Worm (Caenorhabditis elegans) whole organism, L1 larva: ENCODE data around the gene col-37.

Experiments used
- F16B12.6 ChIP-seq: fragments of 150-350 bp; optimal IDR thresholded peaks from 2 replicates; lab custom pipeline; 2014; ENCODE audit warnings: missing biosample characterization, missing genetic modification characterization
- Y116A8C.19 ChIP-seq: sonication (generic microtip); optimal IDR thresholded peaks from 2 replicates; lab custom pipeline; 2016; ENCODE audit warnings: missing compliant biosample characterization, missing genetic modification characterization, borderline replicate concordance
- alr-1 ChIP-seq: fragments of 200-800 bp; sonication (Bioruptor generic); optimal IDR thresholded peaks from 2 replicates; lab custom pipeline; 2018; ENCODE audit warnings: borderline replicate concordance, mild to moderate bottlenecking, missing genetic modification characterization, missing compliant biosample characterization
- aly-2 ChIP-seq: fragments of 150-350 bp; optimal IDR thresholded peaks from 2 replicates; lab custom pipeline; 2014; ENCODE audit warnings: missing biosample characterization, missing genetic modification characterization
- ama-1 ChIP-seq: fragments of 150-350 bp; optimal IDR thresholded peaks from 2 replicates; lab custom pipeline; 2014
- blmp-1 ChIP-seq: fragments of 150-350 bp; optimal IDR thresholded peaks from 2 replicates; lab custom pipeline; 2014; ENCODE audit warnings: missing biosample characterization, missing genetic modification characterization
- ceh-8 ChIP-seq: fragments of 200-800 bp; sonication (Bioruptor generic); optimal IDR thresholded peaks from 2 replicates; lab custom pipeline; 2018; ENCODE audit warnings: mild to moderate bottlenecking, missing genetic modification characterization, moderate library complexity, missing compliant biosample characterization
- ceh-82 ChIP-seq, 3 experiments: fragments of 150-350 bp in 1 of 3; sonication (generic microtip) in 2 of 3; optimal IDR thresholded peaks; 2 replicates each; lab custom pipeline; 2014 to 2017; ENCODE audit warnings: missing biosample characterization in 3 of 3, missing genetic modification characterization in 3 of 3
- ceh-88 ChIP-seq: fragments of 200-800 bp; sonication (Bioruptor generic); IDR thresholded peaks from 2 replicates; pipeline ENCODE4 v1.3.6; 2022; ENCODE audit warnings: missing genetic modification characterization, missing compliant biosample characterization
- ces-1 ChIP-seq: fragments of 150-350 bp; optimal IDR thresholded peaks from 2 replicates; lab custom pipeline; 2014; ENCODE audit warnings: missing biosample characterization, missing genetic modification reagents, missing genetic modification characterization
- dsc-1 ChIP-seq: sonication (generic microtip); optimal IDR thresholded peaks from 2 replicates; lab custom pipeline; 2016; ENCODE audit warnings: mild to moderate bottlenecking, missing genetic modification characterization, missing compliant biosample characterization
- efl-1 ChIP-seq, 4 experiments: fragments of 150-350 bp; optimal IDR thresholded peaks in 3 of 4; peaks in 1 of 4; 1 replicate in 1 of 4; 2 replicates in 3 of 4; lab custom pipeline; 2014; ENCODE audit warnings: missing biosample characterization in 2 of 4, missing genetic modification characterization in 2 of 4, missing genetic modification reagents in 2 of 4
- elt-2 ChIP-seq: sonication (generic microtip); optimal IDR thresholded peaks from 2 replicates; lab custom pipeline; 2016; ENCODE audit warnings: missing genetic modification characterization, mild to moderate bottlenecking, inconsistent platforms, missing compliant biosample characterization, missing genetic modification reagents
- elt-3 ChIP-seq, 6 experiments: fragments of 150-350 bp in 1 of 6; sonication (generic microtip); optimal IDR thresholded peaks; 2 replicates each; lab custom pipeline; 2017 to 2018; ENCODE audit warnings: missing biosample characterization in 6 of 6, missing genetic modification characterization in 6 of 6, inconsistent platforms in 1 of 6
- ets-5 ChIP-seq: fragments of 200-800 bp; sonication (Bioruptor generic); IDR thresholded peaks from 2 replicates; pipeline ENCODE4 v1.3.6; 2022; ENCODE audit warnings: missing genetic modification characterization, missing compliant biosample characterization
- fos-1 ChIP-seq: fragments of 150-350 bp; optimal IDR thresholded peaks from 2 replicates; lab custom pipeline; 2014; ENCODE audit warnings: missing biosample characterization, missing genetic modification characterization
- grh-1 ChIP-seq: fragments of 200-800 bp; sonication (Bioruptor generic); IDR thresholded peaks from 2 replicates; pipeline ENCODE4 v1.3.6; 2022; ENCODE audit warnings: missing genetic modification reagents, missing genetic modification characterization, missing compliant biosample characterization
- isw-1 ChIP-seq: fragments of 200-800 bp; sonication (Bioruptor generic); IDR thresholded peaks from 2 replicates; pipeline ENCODE4 v1.3.6; 2022; ENCODE audit warnings: missing genetic modification characterization, missing compliant biosample characterization
- lin-14 ChIP-seq: fragments of 200-800 bp; sonication (Bioruptor generic); optimal IDR thresholded peaks from 2 replicates; lab custom pipeline; 2018; ENCODE audit warnings: mild to moderate bottlenecking, missing genetic modification characterization, moderate library complexity, missing compliant biosample characterization
- lin-35 ChIP-seq, 2 experiments: fragments of 150-350 bp; optimal IDR thresholded peaks; 2 replicates each; lab custom pipeline; 2014; ENCODE audit warnings: missing biosample characterization in 2 of 2, missing genetic modification characterization in 2 of 2, missing genetic modification reagents in 2 of 2
- lir-3 ChIP-seq: sonication (generic microtip); optimal IDR thresholded peaks from 2 replicates; lab custom pipeline; 2016; ENCODE audit warnings: mild to moderate bottlenecking, missing genetic modification characterization, moderate library complexity, missing compliant biosample characterization; ENCODE audit not compliant: poor library complexity
- lsy-2 ChIP-seq, 2 experiments: fragments of 150-350 bp; optimal IDR thresholded peaks; 2 replicates each; lab custom pipeline; 2014; ENCODE audit warnings: missing biosample characterization in 2 of 2, missing genetic modification characterization in 2 of 2
- mep-1 ChIP-seq: fragments of 150-350 bp; optimal IDR thresholded peaks from 2 replicates; lab custom pipeline; 2014; ENCODE audit warnings: missing biosample characterization, missing genetic modification characterization
- nhr-11 ChIP-seq: fragments of 150-350 bp; optimal IDR thresholded peaks from 2 replicates; lab custom pipeline; 2014; ENCODE audit warnings: missing biosample characterization, missing genetic modification characterization
- nhr-237 ChIP-seq: fragments of 150-350 bp; optimal IDR thresholded peaks from 2 replicates; lab custom pipeline; 2014; ENCODE audit warnings: missing biosample characterization, missing genetic modification characterization
- nhr-71 ChIP-seq: sonication (generic microtip); optimal IDR thresholded peaks from 2 replicates; lab custom pipeline; 2016; ENCODE audit warnings: mild to moderate bottlenecking, missing genetic modification characterization, moderate library complexity, missing compliant biosample characterization
- nhr-76 ChIP-seq: sonication (generic microtip); optimal IDR thresholded peaks from 2 replicates; lab custom pipeline; 2017; ENCODE audit warnings: missing biosample characterization, missing genetic modification characterization
- nhr-77 ChIP-seq: fragments of 150-350 bp; optimal IDR thresholded peaks from 2 replicates; lab custom pipeline; 2014; ENCODE audit warnings: missing biosample characterization, missing genetic modification characterization
- nhr-90 ChIP-seq: sonication (generic microtip); optimal IDR thresholded peaks from 2 replicates; lab custom pipeline; 2016; ENCODE audit warnings: mild to moderate bottlenecking, missing genetic modification characterization, missing compliant biosample characterization; ENCODE audit not compliant: poor library complexity
- pag-3 ChIP-seq: sonication (generic microtip); optimal IDR thresholded peaks from 2 replicates; lab custom pipeline; 2017; ENCODE audit warnings: missing genetic modification characterization, mild to moderate bottlenecking, missing compliant biosample characterization, antibody characterized with exemption, borderline replicate concordance; ENCODE audit not compliant: insufficient read depth
- pax-3 ChIP-seq: fragments of 200-800 bp; sonication (Bioruptor generic); optimal IDR thresholded peaks from 2 replicates; lab custom pipeline; 2018; ENCODE audit warnings: mild to moderate bottlenecking, missing genetic modification characterization, moderate library complexity, missing compliant biosample characterization
- skn-1 ChIP-seq: fragments of 150-350 bp; optimal IDR thresholded peaks from 2 replicates; lab custom pipeline; 2014; ENCODE audit warnings: missing biosample characterization, missing genetic modification characterization
- snpc-4 ChIP-seq: fragments of 150-350 bp; optimal IDR thresholded peaks from 2 replicates; lab custom pipeline; 2014; ENCODE audit warnings: missing biosample characterization, missing genetic modification characterization
- unc-30 ChIP-seq: sonication (generic microtip); optimal IDR thresholded peaks from 2 replicates; lab custom pipeline; 2017; ENCODE audit warnings: missing biosample characterization, missing genetic modification characterization
- unc-86 ChIP-seq: sonication (generic microtip); optimal IDR thresholded peaks from 2 replicates; lab custom pipeline; 2016; ENCODE audit warnings: missing genetic modification characterization, missing compliant biosample characterization
- vab-15 ChIP-seq: sonication (generic microtip); optimal IDR thresholded peaks from 2 replicates; lab custom pipeline; 2017; ENCODE audit warnings: missing genotype, mild to moderate bottlenecking, missing genetic modification characterization, missing compliant biosample characterization
- xbp-1 ChIP-seq: sonication (generic microtip); optimal IDR thresholded peaks from 2 replicates; lab custom pipeline; 2016; ENCODE audit warnings: missing genetic modification characterization, missing compliant biosample characterization
- zip-4 ChIP-seq: fragments of 200-800 bp; sonication (Bioruptor generic); optimal IDR thresholded peaks from 2 replicates; lab custom pipeline; 2018; ENCODE audit warnings: mild to moderate bottlenecking, missing genetic modification characterization, moderate library complexity, missing compliant biosample characterization
- ztf-11 ChIP-seq, 2 experiments: sonication (generic microtip); optimal IDR thresholded peaks; 2 replicates each; lab custom pipeline; 2016 to 2017; ENCODE audit warnings: missing genetic modification characterization in 2 of 2, missing biosample characterization in 1 of 2, missing compliant biosample characterization in 1 of 2
- ztf-4 ChIP-seq: fragments of 150-350 bp; optimal IDR thresholded peaks from 2 replicates; lab custom pipeline; 2014; ENCODE audit warnings: missing biosample characterization, missing genetic modification characterization

The col-37 gene

ce11 chrV:12170114-12170513 lies 2.6 kb upstream of the col-37 start, which contains the start of gene ZK863.1:
Gene ZK863.1 (minus strand): TSS chrV:12170214.
- no peak for TF ChIP-seq snpc-4
- no peak for TF ChIP-seq elt-3 (tag; optimal IDR thresholded peaks at IDR 0.05; lab: Kevin White, UChicago)
- TF ChIP-seq vab-15 (tag; lab: Kevin White, UChicago), result no peak
- TF ChIP-seq lin-14 (GFP tag; lab: Kevin White, UChicago), result peak; percentile 35
- no peak for TF ChIP-seq ztf-11 (tag; optimal IDR thresholded peaks at IDR 0.05; lab: Kevin White, UChicago)

ce11 chrV:12167031-12167430 lies 522 bp downstream of the col-37 start:
- TF ChIP-seq blmp-1 (tag; lab: Kevin White, UChicago) (no peak), grh-1 (GFP tag; lab: Robert Waterston, UW) (no peak), pax-3 (no peak), vab-15 (tag; lab: Kevin White, UChicago) (no peak), ceh-8 (GFP tag; lab: Kevin White, UChicago) (peak; percentile 43), elt-2 (tag; lab: Kevin White, UChicago) (no peak), dsc-1 (no peak)

- no peak for TF ChIP-seq nhr-76 (tag; lab: Kevin White, UChicago)
- TF ChIP-seq unc-30 (tag; lab: Kevin White, UChicago), result no peak
- no peak for TF ChIP-seq skn-1 (tag; lab: Kevin White, UChicago)
- TF ChIP-seq isw-1 (GFP tag; lab: Robert Waterston, UW), result no peak
- no peak for TF ChIP-seq ceh-88 (GFP tag; lab: Robert Waterston, UW)
- TF ChIP-seq pag-3 (tag; lab: Kevin White, UChicago), result no peak
- TF ChIP-seq fos-1 (tag; lab: Kevin White, UChicago), result no peak
Observed at ce11 chrV:12162906-12163305, 4.6 kb downstream of the col-37 start, which contains the start of gene srj-4. Gene srj-4 (plus strand): TSS chrV:12163206.

ce11 chrV:12162220-12162619 lies 5.3 kb downstream of the col-37 start, which contains the start of gene C27A7.5:
Gene C27A7.5 (minus strand): TSS chrV:12162320.
- no peak for TF ChIP-seq nhr-11 (tag; lab: Kevin White, UChicago)
- no peak for TF ChIP-seq nhr-76 (tag; lab: Kevin White, UChicago)
- TF ChIP-seq zip-4 (GFP tag; lab: Kevin White, UChicago), result no peak
- no peak for TF ChIP-seq nhr-77 (tag; lab: Kevin White, UChicago)
- TF ChIP-seq nhr-71 (tag; lab: Kevin White, UChicago), result no peak
- TF ChIP-seq lin-14 (GFP tag; lab: Kevin White, UChicago), result no peak
- TF ChIP-seq lin-35 (GFP tag; optimal IDR thresholded peaks at IDR 0.05; lab: Kevin White, UChicago), result no peak

- TF ChIP-seq unc-86 (tag; lab: Kevin White, UChicago) (no peak), mep-1 (tag; lab: Kevin White, UChicago) (no peak), ces-1 (no peak), lin-14 (GFP tag; lab: Kevin White, UChicago) (peak; percentile 61), nhr-237 (tag; lab: Kevin White, UChicago) (no peak), ztf-11 (tag; optimal IDR thresholded peaks at IDR 0.05; lab: Kevin White, UChicago) (no peak), ceh-8 (GFP tag; lab: Kevin White, UChicago) (no peak), ztf-4 (no peak), elt-3 (tag; optimal IDR thresholded peaks at IDR 0.05; lab: Kevin White, UChicago) (peak in 1 of 6 experiments; percentile 77), ets-5 (no peak), ceh-82 (tag; optimal IDR thresholded peaks at IDR 0.05; lab: Kevin White, UChicago) (peak in 1 of 3 experiments; percentile 15), F16B12.6 (no peak), lsy-2 (tag; optimal IDR thresholded peaks at IDR 0.05; lab: Kevin White, UChicago) (peak in 1 of 2 experiments; percentile 23), nhr-90 (no peak), alr-1 (no peak), snpc-4 (no peak), aly-2 (tag; lab: Kevin White, UChicago) (no peak), ama-1 (lab: Kevin White, UChicago) (no peak), efl-1 (optimal IDR thresholded peaks at IDR 0.05; lab: Kevin White, UChicago) (no peak), efl-1 (GFP tag; optimal IDR thresholded peaks at IDR 0.05 in 1 of 2; lab: Kevin White, UChicago) (no peak), Y116A8C.19 (tag; lab: Kevin White, UChicago) (no peak), xbp-1 (tag; lab: Kevin White, UChicago) (no peak), lir-3 (tag; lab: Kevin White, UChicago) (no peak)
- TF ChIP-seq, all 84 proteins: peak for 4
Observed at ce11 chrV:12161157-12161556, 6.4 kb downstream of the col-37 start.
